Worm (Caenorhabditis elegans) whole organism, L1 larva: ENCODE data around the gene E02C12.11.

Source experiments
- C16A3.4 ChIP-seq: fragments of 150-350 bp; optimal IDR thresholded peaks from 2 replicates; lab custom pipeline; 2014; ENCODE audit warnings: missing biosample characterization, missing genetic modification characterization
- ces-1 ChIP-seq: fragments of 150-350 bp; optimal IDR thresholded peaks from 2 replicates; lab custom pipeline; 2014; ENCODE audit warnings: missing biosample characterization, missing genetic modification reagents, missing genetic modification characterization
- elt-3 ChIP-seq, 6 experiments: fragments of 150-350 bp in 1 of 6; sonication (generic microtip); optimal IDR thresholded peaks; 2 replicates each; lab custom pipeline; 2017 to 2018; ENCODE audit warnings: missing biosample characterization in 6 of 6, missing genetic modification characterization in 6 of 6, inconsistent platforms in 1 of 6
- nhr-12 ChIP-seq: sonication (generic microtip); optimal IDR thresholded peaks from 2 replicates; lab custom pipeline; 2017; ENCODE audit warnings: missing biosample characterization, missing genetic modification characterization
- snpc-4 ChIP-seq: fragments of 150-350 bp; optimal IDR thresholded peaks from 2 replicates; lab custom pipeline; 2014; ENCODE audit warnings: missing biosample characterization, missing genetic modification characterization
- sup-37 ChIP-seq: fragments of 200-800 bp; sonication (Bioruptor generic); optimal IDR thresholded peaks from 2 replicates; lab custom pipeline; 2018; ENCODE audit warnings: mild to moderate bottlenecking, missing genetic modification characterization, missing compliant biosample characterization
- unc-62 ChIP-seq: fragments of 150-350 bp; optimal IDR thresholded peaks from 2 replicates; lab custom pipeline; 2014; ENCODE audit warnings: missing biosample characterization, missing genetic modification reagents, missing genetic modification characterization
- vab-15 ChIP-seq: sonication (generic microtip); optimal IDR thresholded peaks from 2 replicates; lab custom pipeline; 2017; ENCODE audit warnings: missing genotype, mild to moderate bottlenecking, missing genetic modification characterization, missing compliant biosample characterization
- zag-1 ChIP-seq: fragments of 150-350 bp; optimal IDR thresholded peaks from 2 replicates; lab custom pipeline; 2014; ENCODE audit warnings: missing biosample characterization, missing genetic modification characterization

DNA sequence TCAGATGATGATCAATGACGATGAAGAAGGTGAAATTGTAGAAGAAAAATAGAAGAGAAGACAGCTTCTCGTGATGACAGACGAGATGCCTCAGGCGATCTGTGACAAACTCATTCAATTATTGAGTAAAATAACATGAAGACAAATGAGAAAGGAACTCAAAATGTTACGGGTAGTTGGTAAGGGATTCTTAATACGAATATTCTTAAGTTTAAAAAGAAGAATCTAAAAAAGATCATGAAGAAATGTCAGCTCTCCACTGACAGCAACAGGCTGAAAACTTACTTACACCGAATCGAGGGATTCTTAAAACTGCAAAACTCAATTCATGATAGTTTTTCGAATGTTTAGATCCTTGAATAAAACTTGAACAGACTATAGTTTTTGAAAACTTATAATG, 34.8 kb upstream of the E02C12.11 start, which contains the start of gene F36D4.4:
- TF ChIP-seq vab-15 (tag; lab: Kevin White, UChicago): no peak
- no peak for TF ChIP-seq ces-1 (GFP tag; lab: Kevin White, UChicago)
- no peak for TF ChIP-seq nhr-12
- no peak for TF ChIP-seq unc-62 (GFP tag; lab: Kevin White, UChicago)
- TF ChIP-seq C16A3.4 (tag; lab: Kevin White, UChicago): no peak
- TF ChIP-seq sup-37 (GFP tag; lab: Kevin White, UChicago): no peak
- no peak for TF ChIP-seq elt-3 (tag; optimal IDR thresholded peaks at IDR 0.05; lab: Kevin White, UChicago)
- no peak for TF ChIP-seq snpc-4 (tag; lab: Kevin White, UChicago)
- no peak for TF ChIP-seq zag-1 (tag; lab: Kevin White, UChicago)
